Worm (Caenorhabditis elegans) whole organism, L3 larva: ENCODE data around the gene klp-19.

Source experiments
- R02D3.7 ChIP-seq: fragments of 150-350 bp; optimal IDR thresholded peaks from 2 replicates; lab custom pipeline; 2014; ENCODE audit warnings: missing biosample characterization, missing genetic modification characterization
- ZK546.5 ChIP-seq: sonication (generic microtip); optimal IDR thresholded peaks from 2 replicates; lab custom pipeline; 2017; ENCODE audit warnings: missing biosample characterization, missing genetic modification characterization
- ama-1 ChIP-seq: fragments of 150-350 bp; optimal IDR thresholded peaks from 2 replicates; lab custom pipeline; 2018
- ceh-16 ChIP-seq: sonication (generic microtip); optimal IDR thresholded peaks from 2 replicates; lab custom pipeline; 2017; ENCODE audit warnings: missing biosample characterization, missing genetic modification characterization
- ceh-28 ChIP-seq: fragments of 150-350 bp; optimal IDR thresholded peaks from 2 replicates; lab custom pipeline; 2014; ENCODE audit warnings: missing biosample characterization, missing genetic modification reagents, missing genetic modification characterization
- ceh-82 ChIP-seq: fragments of 150-350 bp; optimal IDR thresholded peaks from 2 replicates; lab custom pipeline; 2014; ENCODE audit warnings: missing biosample characterization, missing genetic modification characterization
- ceh-9 ChIP-seq: sonication (generic microtip); optimal IDR thresholded peaks from 2 replicates; lab custom pipeline; 2018; ENCODE audit warnings: missing biosample characterization, missing genetic modification characterization
- daf-12 ChIP-seq: fragments of 150-350 bp; optimal IDR thresholded peaks from 2 replicates; lab custom pipeline; 2014; ENCODE audit warnings: missing biosample characterization, missing genetic modification reagents, missing genetic modification characterization
- egl-27 ChIP-seq: sonication (generic microtip); optimal IDR thresholded peaks from 4 replicates; lab custom pipeline; 2017; ENCODE audit warnings: missing biosample characterization, missing genetic modification reagents, missing genetic modification characterization
- egl-5 ChIP-seq: fragments of 150-350 bp; optimal IDR thresholded peaks from 2 replicates; lab custom pipeline; 2017; ENCODE audit warnings: missing biosample characterization, missing genetic modification reagents, missing genetic modification characterization, inconsistent platforms
- elt-1 ChIP-seq: fragments of 150-350 bp; optimal IDR thresholded peaks from 2 replicates; lab custom pipeline; 2014; ENCODE audit warnings: missing biosample characterization, missing genetic modification characterization
- elt-2 ChIP-seq: sonication (generic microtip); optimal IDR thresholded peaks from 2 replicates; lab custom pipeline; 2016; ENCODE audit warnings: missing genetic modification reagents, mild to moderate bottlenecking, missing genetic modification characterization, missing compliant biosample characterization
- elt-3 ChIP-seq, 3 experiments: fragments of 150-350 bp in 1 of 3; sonication (generic microtip) in 2 of 3; optimal IDR thresholded peaks; 2 replicates in 2 of 3; 4 replicates in 1 of 3; lab custom pipeline; 2014 to 2017; ENCODE audit warnings: missing biosample characterization in 3 of 3, missing genetic modification characterization in 3 of 3
- fkh-10 ChIP-seq: sonication (generic microtip); optimal IDR thresholded peaks from 2 replicates; lab custom pipeline; 2017; ENCODE audit warnings: missing biosample characterization, missing genetic modification reagents, missing genetic modification characterization
- fkh-2 ChIP-seq: fragments of 150-350 bp; optimal IDR thresholded peaks from 2 replicates; lab custom pipeline; 2014; ENCODE audit warnings: missing biosample characterization, missing genetic modification reagents, missing genetic modification characterization
- fos-1 ChIP-seq: fragments of 150-350 bp; optimal IDR thresholded peaks from 2 replicates; lab custom pipeline; 2014; ENCODE audit warnings: missing biosample characterization, missing genetic modification characterization
- jun-1 ChIP-seq: fragments of 150-350 bp; optimal IDR thresholded peaks from 2 replicates; lab custom pipeline; 2014; ENCODE audit warnings: missing biosample characterization, missing genetic modification reagents, missing genetic modification characterization
- lin-39 ChIP-seq: fragments of 150-350 bp; optimal IDR thresholded peaks from 2 replicates; lab custom pipeline; 2018; ENCODE audit warnings: missing biosample characterization, missing genetic modification reagents, missing genetic modification characterization
- lsy-12 ChIP-seq: sonication (generic microtip); optimal IDR thresholded peaks from 2 replicates; lab custom pipeline; 2016; ENCODE audit warnings: mild to moderate bottlenecking, missing genetic modification characterization, missing compliant biosample characterization
- mdl-1 ChIP-seq: fragments of 150-350 bp; optimal IDR thresholded peaks from 2 replicates; lab custom pipeline; 2014; ENCODE audit warnings: missing biosample characterization, missing genetic modification characterization
- mml-1 ChIP-seq: fragments of 150-350 bp; sonication (generic microtip); optimal IDR thresholded peaks from 3 replicates; lab custom pipeline; 2014; ENCODE audit warnings: missing biosample characterization, missing genetic modification characterization
- nfya-1 ChIP-seq: sonication (generic microtip); optimal IDR thresholded peaks from 2 replicates; lab custom pipeline; 2017; ENCODE audit warnings: missing genetic modification characterization, mild to moderate bottlenecking, missing compliant biosample characterization, antibody characterized with exemption, moderate library complexity; ENCODE audit not compliant: insufficient read depth
- nhr-12 ChIP-seq: fragments of 150-350 bp; optimal IDR thresholded peaks from 2 replicates; lab custom pipeline; 2014; ENCODE audit warnings: missing biosample characterization, missing genetic modification characterization
- nhr-23 ChIP-seq: fragments of 150-350 bp; optimal IDR thresholded peaks from 2 replicates; lab custom pipeline; 2014; ENCODE audit warnings: missing biosample characterization, missing genetic modification reagents, missing genetic modification characterization
- nhr-25 ChIP-seq: sonication (generic microtip); optimal IDR thresholded peaks from 2 replicates; lab custom pipeline; 2017; ENCODE audit warnings: missing biosample characterization, missing genetic modification characterization
- nhr-76 ChIP-seq: fragments of 150-350 bp; sonication (generic microtip); optimal IDR thresholded peaks from 5 replicates; lab custom pipeline; 2014; ENCODE audit warnings: missing biosample characterization, missing genetic modification characterization
- pha-4 ChIP-seq: fragments of 150-350 bp; optimal IDR thresholded peaks from 2 replicates; lab custom pipeline; 2014; ENCODE audit warnings: missing biosample characterization, missing genetic modification reagents, missing genetic modification characterization
- skn-1 ChIP-seq: fragments of 150-350 bp; optimal IDR thresholded peaks from 2 replicates; lab custom pipeline; 2014; ENCODE audit warnings: missing biosample characterization, missing genetic modification characterization
- snpc-4 ChIP-seq: fragments of 150-350 bp; optimal IDR thresholded peaks from 2 replicates; lab custom pipeline; 2014; ENCODE audit warnings: missing biosample characterization, missing genetic modification characterization
- tbx-2 ChIP-seq: sonication (generic microtip); optimal IDR thresholded peaks from 2 replicates; lab custom pipeline; 2016; ENCODE audit warnings: mild to moderate bottlenecking, missing genetic modification characterization, missing compliant biosample characterization
- unc-39 ChIP-seq: sonication (generic microtip); optimal IDR thresholded peaks from 4 replicates; lab custom pipeline; 2017; ENCODE audit warnings: missing biosample characterization, missing genetic modification characterization
- ztf-11 ChIP-seq: fragments of 150-350 bp; optimal IDR thresholded peaks from 2 replicates; lab custom pipeline; 2014; ENCODE audit warnings: missing biosample characterization, missing genetic modification characterization
- ztf-4 ChIP-seq: fragments of 150-350 bp; optimal IDR thresholded peaks from 2 replicates; lab custom pipeline; 2014; ENCODE audit warnings: missing biosample characterization, missing genetic modification characterization

Gene klp-19

DNA sequence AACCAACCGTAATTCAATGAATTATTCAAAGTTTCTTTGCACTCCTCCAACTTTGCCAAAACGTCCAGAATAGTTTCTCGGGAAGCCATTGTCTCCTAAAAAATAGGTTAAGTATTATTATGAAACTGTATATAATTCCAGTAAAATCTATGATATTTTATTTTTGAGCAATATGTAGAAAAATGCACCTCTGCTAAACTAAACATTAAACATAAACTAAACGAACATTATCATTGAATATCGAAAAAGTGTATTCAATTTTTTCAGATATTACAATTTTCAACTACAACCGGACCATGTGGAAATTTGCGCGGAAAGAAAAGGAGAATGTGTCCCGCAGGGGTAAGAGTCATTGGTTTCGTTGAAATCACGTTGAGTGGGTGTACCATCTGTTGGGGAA lies 32.6 kb upstream of the klp-19 start, which contains the start of gene F53A2.3:
TSS of gene F53A2.3 (minus strand) at position 101 of the 400 bp plus-strand sequence.
- TF ChIP-seq daf-12 (tag; lab: Kevin White, UChicago): no peak
- TF ChIP-seq fos-1: no peak
- no peak for TF ChIP-seq ceh-16 (tag; lab: Kevin White, UChicago)
- no peak for TF ChIP-seq jun-1 (tag; lab: Kevin White, UChicago)
- no peak for TF ChIP-seq nhr-25 (tag; lab: Kevin White, UChicago)
- no peak for TF ChIP-seq fkh-2 (tag; lab: Kevin White, UChicago)

DNA sequence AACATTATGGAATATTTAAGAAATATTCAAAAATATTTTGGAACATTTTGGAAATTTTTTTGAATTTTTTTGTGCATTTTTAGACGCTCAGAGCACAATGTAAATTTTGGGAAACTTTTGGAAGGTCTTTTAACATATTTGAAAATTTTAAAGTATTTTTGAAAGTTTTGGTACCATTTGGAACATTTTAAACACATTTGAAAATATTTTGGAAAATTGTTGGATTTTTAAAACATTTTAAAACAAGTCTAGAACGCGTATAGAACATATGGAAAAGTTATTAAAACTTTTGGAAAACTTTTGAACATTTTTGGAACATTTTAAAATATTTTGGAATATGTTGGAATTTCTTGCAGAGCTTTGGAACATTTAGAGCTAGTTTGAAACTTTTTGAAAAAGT lies 26.7 kb upstream of the klp-19 start, which contains the start of gene sdz-20:
TSS of gene sdz-20 (plus strand) at position 301 of the 400 bp plus-strand sequence.
- TF ChIP-seq nhr-25 (tag; lab: Kevin White, UChicago) (no peak), ceh-9 (tag; lab: Kevin White, UChicago) (no peak), ztf-4 (tag; lab: Kevin White, UChicago) (no peak), egl-27 (tag; lab: Kevin White, UChicago) (no peak), snpc-4 (tag; lab: Kevin White, UChicago) (no peak), R02D3.7 (tag; lab: Kevin White, UChicago) (no peak), elt-2 (tag; lab: Kevin White, UChicago) (no peak), nfya-1 (no peak), ceh-16 (tag; lab: Kevin White, UChicago) (no peak), ceh-82 (tag; lab: Kevin White, UChicago) (no peak)

DNA sequence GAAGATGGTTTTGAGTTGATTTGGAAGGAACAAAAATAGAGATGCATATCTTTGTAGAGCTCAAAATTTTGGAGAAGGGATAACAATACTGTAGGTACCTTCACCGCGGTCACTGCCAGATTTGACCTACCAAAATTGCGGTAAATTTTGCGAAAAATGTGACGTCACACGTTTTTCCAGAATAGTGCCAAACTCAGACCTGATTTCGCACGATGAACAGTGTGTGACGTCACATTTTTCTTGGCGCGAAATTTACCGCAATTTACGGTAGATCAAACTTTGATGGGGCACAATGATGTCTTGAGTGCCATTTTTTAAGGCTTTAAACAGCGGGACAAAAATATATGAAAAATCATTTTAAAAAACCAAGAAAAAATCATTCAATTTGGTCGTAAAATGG lies 21.9 kb upstream of the klp-19 start:
- TF ChIP-seq unc-39 (no peak), ceh-82 (tag; lab: Kevin White, UChicago) (no peak), snpc-4 (tag; lab: Kevin White, UChicago) (no peak), ceh-28 (tag; lab: Kevin White, UChicago) (no peak), ZK546.5 (tag; lab: Kevin White, UChicago) (no peak), ama-1 (no peak), tbx-2 (no peak), jun-1 (tag; lab: Kevin White, UChicago) (no peak), nhr-25 (tag; lab: Kevin White, UChicago) (no peak), pha-4 (tag; lab: Kevin White, UChicago) (no peak), daf-12 (tag; lab: Kevin White, UChicago) (no peak), lsy-12 (tag; lab: Kevin White, UChicago) (no peak), elt-3 (tag; optimal IDR thresholded peaks at IDR 0.05; lab: Kevin White, UChicago) (no peak), ceh-9 (tag; lab: Kevin White, UChicago) (no peak), mml-1 (no peak), fkh-10 (no peak), mdl-1 (no peak), elt-1 (no peak), egl-5 (tag; lab: Kevin White, UChicago) (no peak), nhr-23 (tag; lab: Kevin White, UChicago) (no peak)

DNA sequence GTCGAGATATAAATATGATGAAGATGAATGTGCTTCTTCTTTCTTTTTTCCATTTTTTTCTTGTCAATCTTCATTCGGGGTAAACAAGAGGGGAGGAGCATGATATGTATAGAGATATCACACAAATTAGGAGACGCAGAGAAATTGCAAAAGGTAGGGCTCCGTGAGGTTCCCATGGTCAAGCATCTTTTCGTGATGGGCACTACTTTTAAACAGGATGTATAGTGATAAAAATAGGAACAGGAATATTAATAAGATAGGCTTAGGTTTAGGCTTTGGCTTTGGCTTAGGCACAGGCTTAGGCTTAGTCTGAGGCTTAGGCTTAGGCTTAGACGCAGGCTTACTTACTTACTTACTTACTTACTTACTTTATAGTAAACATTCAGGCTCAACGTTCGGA lies 17.7 kb upstream of the klp-19 start, which contains the start of gene F53A2.1:
TSS of gene F53A2.1 (minus strand) at position 101 of the 400 bp plus-strand sequence.
- TF ChIP-seq snpc-4 (tag; lab: Kevin White, UChicago): no peak
- no peak for TF ChIP-seq unc-39
- TF ChIP-seq ceh-82 (tag; lab: Kevin White, UChicago): no peak
- TF ChIP-seq skn-1 (tag; lab: Kevin White, UChicago): no peak
- no peak for TF ChIP-seq nhr-25 (tag; lab: Kevin White, UChicago)
- no peak for TF ChIP-seq nhr-23 (tag; lab: Kevin White, UChicago)
- TF ChIP-seq elt-2 (tag; lab: Kevin White, UChicago): no peak
- TF ChIP-seq pha-4 (tag; lab: Kevin White, UChicago): no peak
- no peak for TF ChIP-seq ZK546.5 (tag; lab: Kevin White, UChicago)
- no peak for TF ChIP-seq lin-39 (tag; lab: Kevin White, UChicago)
- no peak for TF ChIP-seq egl-27 (tag; lab: Kevin White, UChicago)
- TF ChIP-seq nhr-12 (tag; lab: Kevin White, UChicago): no peak
- TF ChIP-seq fkh-10: no peak
- TF ChIP-seq ceh-28 (tag; lab: Kevin White, UChicago): no peak

DNA sequence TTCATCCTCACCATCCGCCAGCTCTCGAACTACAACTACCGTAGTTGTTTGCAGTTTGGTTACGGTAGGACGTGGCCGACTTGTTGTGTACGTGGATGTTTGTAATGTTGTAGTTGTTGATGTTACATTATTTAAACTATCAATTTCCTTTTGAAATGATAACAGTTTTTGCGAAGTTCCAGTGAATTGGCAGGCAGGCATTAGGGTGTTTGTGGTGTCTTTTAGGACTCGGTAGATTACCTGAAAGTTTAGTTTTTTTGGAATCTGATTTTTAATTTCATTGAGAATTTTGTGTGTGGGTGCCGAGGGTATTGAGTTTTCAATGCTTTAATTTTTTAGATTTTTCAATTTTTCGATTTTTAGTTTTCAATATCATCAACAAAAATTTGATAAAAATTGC lies 15.5 kb upstream of the klp-19 start, which contains the start of gene F53A2.11:
TSS of gene F53A2.11 (minus strand) at position 101 of the 400 bp plus-strand sequence.
- no peak for TF ChIP-seq ztf-11 (tag; lab: Kevin White, UChicago)
- TF ChIP-seq nhr-76 (tag; lab: Kevin White, UChicago): no peak
- no peak for TF ChIP-seq ceh-82 (tag; lab: Kevin White, UChicago)
- TF ChIP-seq elt-2 (tag; lab: Kevin White, UChicago): no peak
- TF ChIP-seq ama-1: no peak
- no peak for TF ChIP-seq lin-39 (tag; lab: Kevin White, UChicago)
